Fruit fly (Drosophila melanogaster) S2 (cell line): ENCODE results near the gene CHES-1-like.

Source experiments
- CG8478 ChIP-seq: fragments of >200 bp; optimal IDR thresholded peaks from 2 replicates; lab custom pipeline; 2018
- CTCF ChIP-seq, 2 experiments: fragments of >200 bp; optimal IDR thresholded peaks; 2 replicates each; lab custom pipeline; 2018

dm6 chrX:7698000-7698896, 10.9 kb downstream of the CHES-1-like start:
- TF ChIP-seq CG8478 (lab: Kevin White, UChicago) (no peak), CTCF (optimal IDR thresholded peaks at IDR 0.05; lab: Kevin White, UChicago) (no peak)
